Worm (Caenorhabditis elegans): ENCODE measurements around the gene E02H9.3.
"Not testable (repeated sequence)": the region's sequence is repeated elsewhere in the genome, so short reads cannot be mapped to it uniquely, and the experiment has no call there.

The E02H9.3 gene

DNA sequence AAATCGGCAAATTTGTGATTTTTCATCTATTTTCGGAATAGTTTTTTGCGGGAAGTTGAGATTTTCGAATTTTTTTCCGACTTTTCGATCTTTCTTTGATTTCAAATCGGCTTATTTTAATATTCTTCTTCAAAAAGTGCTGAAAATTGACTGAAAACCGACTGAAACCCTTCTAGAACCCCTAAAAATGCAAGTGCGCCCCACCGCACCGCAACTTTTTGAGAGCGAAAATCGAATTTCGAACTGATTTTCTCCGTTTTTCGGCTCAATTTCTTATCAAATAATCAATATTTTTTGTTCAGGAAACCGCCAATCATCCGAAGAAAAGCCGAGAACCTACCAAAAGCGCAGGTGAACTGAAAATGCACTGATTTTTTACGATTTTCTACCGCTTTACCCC is 18.5 kb downstream of the E02H9.3 start:
- TF ChIP-seq ama-1 (optimal IDR thresholded peaks at IDR 0.05) (no peak), ceh-6 (GFP tag; optimal IDR thresholded peaks at IDR 0.05) (no peak), unc-86 (tag; optimal IDR thresholded peaks at IDR 0.05) (no peak), ttx-3 (tag; optimal IDR thresholded peaks at IDR 0.05) (no peak), C08G9.2 (tag; optimal IDR thresholded peaks at IDR 0.05) (no peak), pha-4 (tag; optimal IDR thresholded peaks at IDR 0.05) (no peak)

DNA sequence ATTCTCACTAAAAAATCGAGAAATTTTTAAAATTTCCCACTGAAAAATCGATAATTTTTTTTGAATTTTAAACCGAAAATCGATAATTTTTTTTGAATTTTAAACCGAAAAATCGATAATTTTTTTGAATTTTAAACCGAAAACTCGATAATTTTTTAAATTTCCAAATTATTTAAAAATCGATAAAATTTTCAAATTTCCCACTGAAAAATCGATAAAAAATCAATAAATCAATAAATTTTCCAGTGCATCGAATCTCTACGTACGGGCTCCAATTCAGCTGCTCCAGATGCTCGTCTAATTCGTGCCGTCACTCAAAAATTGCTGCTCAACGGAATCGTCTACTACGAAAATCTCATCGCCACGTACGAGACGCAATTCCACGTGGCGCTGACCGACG is 19.8 kb downstream of the E02H9.3 start:
- TF ChIP-seq tbx-7 (tag; optimal IDR thresholded peaks at IDR 0.05) (no peak), ceh-48 (tag; optimal IDR thresholded peaks at IDR 0.05) (peak; percentile 37), ceh-34 (tag; optimal IDR thresholded peaks at IDR 0.05) (no peak), K02D7.2 (tag; optimal IDR thresholded peaks at IDR 0.05) (no peak), hlh-13 (GFP tag; optimal IDR thresholded peaks at IDR 0.05) (no peak), syd-9 (tag; optimal IDR thresholded peaks at IDR 0.05) (no peak), ceh-14 (tag; optimal IDR thresholded peaks at IDR 0.05) (no peak)

DNA sequence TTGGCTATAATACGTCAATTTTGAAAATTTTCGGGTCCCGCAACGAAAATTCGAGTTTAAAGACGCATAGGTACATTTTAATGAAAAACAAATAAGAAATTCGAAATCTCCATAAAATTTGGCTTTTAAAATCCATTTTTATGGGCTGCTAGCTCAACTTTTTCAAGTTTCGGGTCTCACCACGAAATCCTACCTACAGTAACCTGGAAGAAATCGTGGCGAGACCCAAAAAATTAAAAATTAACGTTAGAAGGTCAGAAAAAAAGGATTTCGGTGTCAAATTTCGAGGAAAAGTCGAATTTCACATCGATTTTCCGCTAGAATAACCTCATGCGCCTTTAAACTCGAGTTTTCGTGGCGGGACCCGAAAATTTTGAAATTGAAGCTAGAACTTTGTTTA is 23.3 kb downstream of the E02H9.3 start:
- TF ChIP-seq unc-86 (tag; optimal IDR thresholded peaks at IDR 0.05), result no peak
- TF ChIP-seq mec-3 (tag; optimal IDR thresholded peaks at IDR 0.05; ENCODE audit: borderline replicate concordance), result no peak
- TF ChIP-seq hlh-8 (tag; optimal IDR thresholded peaks at IDR 0.05), result no peak
- TF ChIP-seq elt-4 (tag; optimal IDR thresholded peaks at IDR 0.05), result no peak
- TF ChIP-seq fkh-6 (tag; optimal IDR thresholded peaks at IDR 0.05), result no peak
- no peak for TF ChIP-seq hlh-13 (GFP tag; optimal IDR thresholded peaks at IDR 0.05)
- TF ChIP-seq ref-2 (tag; optimal IDR thresholded peaks at IDR 0.05), result no peak
- no peak for TF ChIP-seq ets-4 (tag; optimal IDR thresholded peaks at IDR 0.05)

DNA sequence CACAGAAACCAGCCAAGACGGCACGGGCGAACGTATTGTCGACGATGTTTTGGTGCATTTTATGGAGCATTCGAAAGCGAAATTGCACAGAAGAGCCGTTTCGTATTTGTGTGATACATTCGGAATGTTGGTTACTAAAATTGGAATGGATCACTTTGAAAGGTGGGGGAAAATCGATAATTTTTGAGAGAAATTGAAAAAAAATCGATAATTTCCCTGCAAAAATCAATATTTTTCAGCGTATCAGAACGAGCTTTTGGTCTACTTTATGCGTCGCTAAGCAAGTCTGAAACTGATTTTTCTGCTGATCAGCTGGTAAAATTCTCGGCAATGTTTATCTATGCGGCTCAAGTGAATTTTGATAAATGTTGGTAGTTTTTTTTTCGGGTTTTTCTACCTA is 23.9 kb downstream of the E02H9.3 start:
- TF ChIP-seq ceh-48 (tag; optimal IDR thresholded peaks at IDR 0.05) (no peak), ztf-16 (tag; optimal IDR thresholded peaks at IDR 0.05) (no peak), pax-1 (tag; optimal IDR thresholded peaks at IDR 0.05) (no peak), gmeb-2 (tag; optimal IDR thresholded peaks at IDR 0.05) (no peak)

DNA sequence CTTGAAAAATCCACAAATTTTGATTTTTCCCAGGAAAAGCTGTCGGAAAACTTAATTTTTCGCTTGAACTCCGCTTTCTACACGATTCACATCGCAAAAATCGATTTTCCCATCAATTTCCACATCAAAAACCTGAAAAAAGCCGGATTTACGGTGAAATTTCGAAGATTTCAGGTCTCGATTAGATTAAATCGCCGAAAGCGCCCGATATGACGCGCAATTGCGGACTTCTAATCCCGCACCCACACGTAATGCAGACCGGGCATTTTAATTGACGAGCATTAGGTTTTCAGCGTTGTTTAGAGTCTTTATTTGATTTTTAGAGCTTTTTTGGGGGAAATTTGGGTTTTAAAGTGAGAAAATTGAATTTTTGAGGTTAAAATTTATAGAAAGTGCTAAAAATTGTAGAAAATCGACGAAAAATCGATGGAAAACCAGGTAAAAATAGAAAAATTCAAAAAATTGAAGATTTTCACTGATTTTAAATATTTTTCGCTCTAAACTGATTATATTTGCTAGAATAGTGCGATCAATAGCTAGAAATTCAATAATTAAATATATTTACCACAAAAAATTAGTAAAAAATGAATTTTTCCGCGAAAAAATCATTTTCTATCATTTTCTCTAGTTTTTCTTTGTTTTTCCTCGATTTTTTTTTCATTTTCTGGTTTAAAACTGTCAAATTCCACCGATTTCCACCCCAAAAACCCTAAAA is 28.4 kb downstream of the E02H9.3 start, which contains the start of gene Y54F10AL.1:
TSS of gene Y54F10AL.1 (plus strand) at position 665 of the 715 bp plus-strand sequence.
- TF ChIP-seq sox-2 (GFP tag; IDR thresholded peaks at IDR 0.05) (no peak), T23F11.4 (GFP tag; optimal IDR thresholded peaks at IDR 0.05) (no peak), ceh-9 (tag; optimal IDR thresholded peaks at IDR 0.05) (no peak), lin-11 (tag; optimal IDR thresholded peaks at IDR 0.05) (no peak), ceh-22 (tag; optimal IDR thresholded peaks at IDR 0.05) (no peak), unc-42 (tag; optimal IDR thresholded peaks at IDR 0.05) (peak; percentile 77), pag-3 (tag; optimal IDR thresholded peaks at IDR 0.05; ENCODE audit: borderline replicate concordance) (no peak), ref-2 (tag; optimal IDR thresholded peaks at IDR 0.05) (no peak), ztf-16 (tag; optimal IDR thresholded peaks at IDR 0.05) (no peak)

DNA sequence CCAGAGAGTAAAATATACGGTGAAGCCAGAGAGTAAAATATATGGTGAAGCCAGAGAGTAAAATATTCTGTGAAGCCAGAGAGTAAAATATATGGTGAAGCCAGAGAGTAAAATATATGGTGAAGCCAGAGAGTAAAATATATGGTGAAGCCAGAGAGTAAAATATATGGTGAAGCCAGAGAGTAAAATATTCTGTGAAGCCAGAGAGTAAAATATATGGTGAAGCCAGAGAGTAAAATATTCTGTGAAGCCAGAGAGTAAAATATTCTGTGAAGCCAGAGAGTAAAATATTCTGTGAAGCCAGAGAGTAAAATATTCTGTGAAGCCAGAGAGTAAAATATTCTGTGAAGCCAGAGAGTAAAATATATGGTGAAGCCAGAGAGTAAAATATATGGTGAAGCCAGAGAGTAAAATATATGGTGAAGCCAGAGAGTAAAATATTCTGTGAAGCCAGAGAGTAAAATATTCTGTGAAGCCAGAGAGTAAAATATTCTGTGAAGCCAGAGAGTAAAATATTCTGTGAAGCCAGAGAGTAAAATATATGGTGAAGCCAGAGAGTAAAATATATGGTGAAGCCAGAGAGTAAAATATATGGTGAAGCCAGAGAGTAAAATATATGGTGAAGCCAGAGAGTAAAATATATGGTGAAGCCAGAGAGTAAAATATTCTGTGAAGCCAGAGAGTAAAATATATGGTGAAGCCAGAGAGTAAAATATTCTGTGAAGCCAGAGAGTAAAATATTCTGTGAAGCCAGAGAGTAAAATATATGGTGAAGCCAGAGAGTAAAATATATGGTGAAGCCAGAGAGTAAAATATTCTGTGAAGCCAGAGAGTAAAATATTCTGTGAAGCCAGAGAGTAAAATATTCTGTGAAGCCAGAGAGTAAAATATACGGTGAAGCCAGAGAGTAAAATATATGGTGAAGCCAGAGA is 38.7 kb downstream of the E02H9.3 start:
- TF ChIP-seq unc-3 (GFP tag; conservative IDR thresholded peaks at IDR 0.05) (peak; percentile 99), ceh-45 (GFP tag; IDR thresholded peaks at IDR 0.05) (peak; percentile 88), sox-2 (GFP tag; IDR thresholded peaks at IDR 0.05) (peak; percentile 80)
- TF ChIP-seq unc-3 (tag; optimal IDR thresholded peaks at IDR 0.05), result not testable (repeated sequence)

Measured in whole organism, late embryonic.